Fruit fly (Drosophila melanogaster): ENCODE measurements around the gene CG14693.

The CG14693 gene

DNA sequence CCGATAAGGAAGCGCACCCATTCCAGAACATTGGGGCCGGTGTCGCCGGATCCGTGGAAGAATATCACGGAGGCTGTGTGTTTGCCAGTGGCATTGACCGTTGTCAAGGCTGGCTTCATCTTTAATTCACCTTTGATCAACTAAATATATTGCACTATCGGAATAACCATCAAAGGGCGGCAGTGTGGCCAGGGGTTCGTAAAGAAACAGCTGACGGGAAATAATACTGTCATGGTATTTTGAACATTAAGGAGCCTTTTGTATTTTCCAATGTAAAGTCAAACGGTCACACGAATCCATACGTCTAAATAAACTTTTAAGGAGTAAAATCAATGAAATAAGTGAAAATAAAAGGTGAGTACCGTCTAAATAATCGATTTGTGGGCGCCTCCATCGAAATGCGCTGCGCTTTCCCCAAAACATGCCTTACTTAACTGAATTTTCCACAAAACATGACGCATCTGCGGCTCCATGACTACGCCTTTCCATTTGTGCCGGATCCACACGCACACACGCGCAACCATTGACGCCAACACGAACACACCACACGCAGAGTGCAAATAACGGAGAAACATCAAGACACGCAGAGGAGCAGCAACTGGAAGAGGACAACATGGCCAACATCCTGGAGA lies 39.5 kb upstream of the CG14693 start, which contains the start of the genes CG6567 and CG4511 (continued):
- TF ChIP-seq fu2 (GFP tag; optimal IDR thresholded peaks at IDR 0.05) (no peak), aop (GFP tag; IDR thresholded peaks at IDR 0.05) (no peak), CG34376 (GFP tag; optimal IDR thresholded peaks at IDR 0.05) (peak; percentile 6), MESR4 (GFP tag; optimal IDR thresholded peaks at IDR 0.05) (peak; percentile 68), CG34422 (GFP tag; IDR thresholded peaks at IDR 0.05) (peak; percentile 80; the same call in 1 of the 3 replicates), amos (GFP tag; IDR thresholded peaks at IDR 0.05; ENCODE audit: partially characterized antibody) (peak; percentile 48; the same call in 1 of the 2 replicates), trh (GFP tag; optimal IDR thresholded peaks at IDR 0.05) (no peak), CG10543 (GFP tag; optimal IDR thresholded peaks at IDR 0.05) (no peak), trem (tag; optimal IDR thresholded peaks at IDR 0.05) (peak; percentile 57), CHES-1-like (GFP tag; optimal IDR thresholded peaks at IDR 0.05) (peak; percentile 38), CG10267 (tag; optimal IDR thresholded peaks at IDR 0.05) (peak; percentile 8), Ada2b (GFP tag; IDR thresholded peaks at IDR 0.05) (no peak), Sry-δ (GFP tag; optimal IDR thresholded peaks at IDR 0.05) (peak; percentile 19), CG13775 (GFP tag; optimal IDR thresholded peaks at IDR 0.05) (peak; percentile 4), phol (tag; optimal IDR thresholded peaks at IDR 0.05) (peak; percentile 21), CG13424 (tag; optimal IDR thresholded peaks at IDR 0.05) (no peak), BEAF-32 (GFP tag; optimal IDR thresholded peaks at IDR 0.05) (peak; percentile 56), Pdp1 (GFP tag; optimal IDR thresholded peaks at IDR 0.05) (peak in 1 of 2 experiments; percentile 24), nmo (GFP tag; optimal IDR thresholded peaks at IDR 0.05) (peak; percentile 36), lov (optimal IDR thresholded peaks at IDR 0.05) (no peak), lov (GFP tag; IDR thresholded peaks at IDR 0.05) (no peak), CG17186 (GFP tag; optimal IDR thresholded peaks at IDR 0.05) (no peak), CG14014 (GFP tag; IDR thresholded peaks at IDR 0.05) (no peak), gcm (GFP tag; optimal IDR thresholded peaks at IDR 0.05) (peak; percentile 8), Ets97D (GFP tag; optimal IDR thresholded peaks at IDR 0.05) (peak; percentile 45)

DNA sequence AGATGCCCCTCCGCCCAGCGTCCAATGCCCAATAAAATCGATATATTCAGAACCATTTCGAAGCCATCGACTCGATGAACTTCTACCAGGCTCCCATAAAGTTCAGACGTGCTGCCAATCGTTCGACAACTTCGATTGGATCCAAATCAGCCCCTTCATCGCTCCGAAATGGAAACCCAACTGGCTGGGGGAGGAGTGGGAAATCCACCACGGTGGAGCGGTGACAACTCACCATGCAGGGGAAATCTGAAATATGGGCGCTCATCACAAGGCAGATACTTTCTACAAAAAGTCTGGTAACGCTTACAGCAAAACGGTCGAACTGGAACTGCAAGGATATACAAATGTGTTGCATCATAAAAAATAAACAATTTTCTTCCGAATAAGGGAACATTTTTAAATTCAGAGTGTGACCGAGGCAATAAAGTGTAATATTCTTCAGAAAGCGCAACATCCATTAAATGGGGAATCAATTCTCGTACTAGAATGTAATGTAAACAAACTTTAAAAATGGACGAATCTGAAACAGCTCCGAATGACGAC lies 37.5 kb upstream of the CG14693 start, which contains the start of gene CG4565:
CG4565 (plus strand) TSS at position 493 of the 543 bp plus-strand sequence.
- TF ChIP-seq sens-2 (GFP tag; IDR thresholded peaks at IDR 0.05) (no peak), CG10543 (GFP tag; optimal IDR thresholded peaks at IDR 0.05) (peak; percentile 71), HLH3B (GFP tag; IDR thresholded peaks at IDR 0.05) (no peak), gsb (GFP tag; IDR thresholded peaks at IDR 0.05) (no peak), CG8281 (tag; optimal IDR thresholded peaks at IDR 0.05) (no peak), CG11398 (GFP tag; optimal IDR thresholded peaks at IDR 0.05) (no peak), unc-4 (GFP tag; IDR thresholded peaks at IDR 0.05; ENCODE audit: partially characterized antibody) (peak; percentile 42; the same call in 1 of the 2 replicates), CG12391 (tag; optimal IDR thresholded peaks at IDR 0.05) (no peak), CG3281 (GFP tag; optimal IDR thresholded peaks at IDR 0.05) (peak; percentile 8), CG4282 (GFP tag; optimal IDR thresholded peaks at IDR 0.05) (no peak), CG12659 (GFP tag; optimal IDR thresholded peaks at IDR 0.05) (no peak), Hr51 (GFP tag; optimal IDR thresholded peaks at IDR 0.05) (no peak), CG16779 (GFP tag; IDR thresholded peaks at IDR 0.05) (no peak), Atf6 (GFP tag; IDR thresholded peaks at IDR 0.05) (peak; percentile 33; the same call in 1 of the 2 replicates), CG12769 (tag; optimal IDR thresholded peaks at IDR 0.05) (no peak), YL-1 (GFP tag; optimal IDR thresholded peaks at IDR 0.05) (no peak), Hr3 (GFP tag; optimal IDR thresholded peaks at IDR 0.05) (no peak), corto (GFP tag; optimal IDR thresholded peaks at IDR 0.05) (no peak), CG12942 (GFP tag; optimal IDR thresholded peaks at IDR 0.05) (no peak), Side (GFP tag; optimal IDR thresholded peaks at IDR 0.05) (no peak), Mes4 (GFP tag; optimal IDR thresholded peaks at IDR 0.05) (no peak), trem (tag; optimal IDR thresholded peaks at IDR 0.05) (peak; percentile 48), lilli (GFP tag; optimal IDR thresholded peaks at IDR 0.05) (no peak), CG34422 (GFP tag; IDR thresholded peaks at IDR 0.05) (no peak; the same call in 2 of the 3 replicates), Nf-YB (GFP tag; optimal IDR thresholded peaks at IDR 0.05) (peak; percentile 79), CG4854 (GFP tag; optimal IDR thresholded peaks at IDR 0.05) (no peak), z (GFP tag; IDR thresholded peaks at IDR 0.05) (no peak)
